Fruit fly (Drosophila melanogaster) whole organism, embryonic: Measurements from ENCODE around the gene CG17230.

Source experiments
- Bgb ChIP-seq: fragments of 200-800 bp; sonication (Bioruptor generic); IDR thresholded peaks from 2 replicates; pipeline ENCODE4 v1.3.6; 2022; ENCODE audit warnings: missing biosample characterization, missing genetic modification characterization; ENCODE audit not compliant: partially characterized antibody
- CG12071 ChIP-seq: fragments of 200-800 bp; sonication (Bioruptor generic); optimal IDR thresholded peaks from 3 replicates; lab custom pipeline; 2018; ENCODE audit warnings: missing biosample characterization, mild to moderate bottlenecking, missing genetic modification characterization
- CG12659 ChIP-seq: fragments of 200-800 bp; sonication (Bioruptor generic); optimal IDR thresholded peaks from 3 replicates; lab custom pipeline; 2017; ENCODE audit warnings: mild to moderate bottlenecking, missing biosample characterization, missing genetic modification reagents, missing genetic modification characterization
- CG15601 ChIP-seq: fragments of 200-800 bp; sonication (Bioruptor generic); optimal IDR thresholded peaks from 3 replicates; lab custom pipeline; 2019; ENCODE audit warnings: missing biosample characterization, mild to moderate bottlenecking, missing genetic modification characterization, moderate library complexity
- CG16779 ChIP-seq: fragments of 200-800 bp; sonication (Bioruptor generic); IDR thresholded peaks from 2 replicates; pipeline ENCODE4 v1.3.6; 2022; ENCODE audit warnings: missing biosample characterization, missing genetic modification characterization
- CG30431 ChIP-seq: fragments of 200-800 bp; sonication (Bioruptor generic); optimal IDR thresholded peaks from 2 replicates; lab custom pipeline; 2017; ENCODE audit warnings: missing biosample characterization, missing genetic modification characterization
- CG3995 ChIP-seq: fragments of 200-800 bp; sonication (Bioruptor generic); optimal IDR thresholded peaks from 3 replicates; lab custom pipeline; 2016; ENCODE audit warnings: missing biosample characterization, missing genetic modification characterization
- CG8290 ChIP-seq, 3 experiments: fragments of 200-800 bp; sonication (Bioruptor generic); optimal IDR thresholded peaks; 2 replicates each; lab custom pipeline; 2016 to 2019; ENCODE audit warnings: missing biosample characterization in 3 of 3, missing genetic modification characterization in 3 of 3, mild to moderate bottlenecking in 2 of 3, moderate library complexity in 1 of 3
- D19B ChIP-seq: fragments of 200-800 bp; sonication (Bioruptor generic); optimal IDR thresholded peaks from 2 replicates; lab custom pipeline; 2017; ENCODE audit warnings: missing biosample characterization, mild to moderate bottlenecking, missing genetic modification characterization
- Elba2 ChIP-seq: fragments of 200-800 bp; sonication (Bioruptor generic); optimal IDR thresholded peaks from 3 replicates; lab custom pipeline; 2016; ENCODE audit warnings: missing biosample characterization, missing genetic modification characterization
- Ets97D ChIP-seq: fragments of 200-800 bp; sonication (Bioruptor generic); optimal IDR thresholded peaks from 3 replicates; lab custom pipeline; 2016; ENCODE audit warnings: missing biosample characterization, missing genetic modification characterization
- Hr39 ChIP-seq: fragments of >200 bp; optimal IDR thresholded peaks from 2 replicates; lab custom pipeline; 2017
- Mrtf ChIP-seq: fragments of 200-800 bp; sonication (Bioruptor generic); IDR thresholded peaks from 3 replicates; pipeline ENCODE4 v1.3.6; 2022; ENCODE audit warnings: missing biosample characterization, missing genetic modification characterization
- Nf-YB ChIP-seq: fragments of 200-800 bp; sonication (Bioruptor generic); optimal IDR thresholded peaks from 3 replicates; lab custom pipeline; 2019; ENCODE audit warnings: missing biosample characterization, mild to moderate bottlenecking, missing genetic modification characterization, moderate library complexity
- NfI ChIP-seq: fragments of 200-800 bp; sonication (Bioruptor generic); optimal IDR thresholded peaks from 3 replicates; lab custom pipeline; 2018; ENCODE audit warnings: missing biosample characterization, mild to moderate bottlenecking, missing genetic modification characterization, moderate library complexity
- Stat92E ChIP-seq, 3 experiments: fragments of >200 bp in 2 of 3; fragments of 200-800 bp in 1 of 3; sonication (Bioruptor generic) in 1 of 3; optimal IDR thresholded peaks; 2 replicates each; lab custom pipeline; 2017 to 2019; ENCODE audit warnings: missing biosample characterization in 3 of 3, missing genetic modification characterization in 3 of 3, mild to moderate bottlenecking in 1 of 3, moderate library complexity in 1 of 3
- YL-1 ChIP-seq: fragments of 200-800 bp; sonication (Bioruptor generic); optimal IDR thresholded peaks from 3 replicates; lab custom pipeline; 2017; ENCODE audit warnings: missing biosample characterization, mild to moderate bottlenecking, missing genetic modification characterization
- chinmo ChIP-seq: fragments of 200-800 bp; sonication (Bioruptor generic); IDR thresholded peaks from 4 replicates; pipeline ENCODE4 v1.3.6; 2022; ENCODE audit warnings: missing biosample characterization, missing genetic modification characterization; ENCODE audit not compliant: partially characterized antibody
- en ChIP-seq: fragments of 200-800 bp; sonication (Bioruptor generic); optimal IDR thresholded peaks from 2 replicates; lab custom pipeline; 2016; ENCODE audit warnings: missing biosample characterization, missing genetic modification characterization
- h ChIP-seq: fragments of >200 bp; optimal IDR thresholded peaks from 2 replicates; lab custom pipeline; 2017
- stc ChIP-seq: fragments of 200-800 bp; sonication (Bioruptor generic); IDR thresholded peaks from 2 replicates; pipeline ENCODE4 v1.3.6; 2022; ENCODE audit warnings: missing biosample characterization, missing genetic modification characterization
- ttk ChIP-seq: fragments of 200-800 bp; sonication (Bioruptor generic); IDR thresholded peaks from 2 replicates; pipeline ENCODE4 v2.1.2; 2022; ENCODE audit warnings: missing biosample characterization, missing genetic modification characterization
- vfl ChIP-seq: fragments of 200-800 bp; sonication (Bioruptor generic); optimal IDR thresholded peaks from 2 replicates; lab custom pipeline; 2016; ENCODE audit warnings: missing biosample characterization, missing genetic modification characterization
- z ChIP-seq: fragments of 200-800 bp; sonication (Bioruptor generic); IDR thresholded peaks from 3 replicates; pipeline ENCODE4 v1.3.6; 2022; ENCODE audit warnings: missing biosample characterization, missing genetic modification characterization
- zfh1 ChIP-seq: fragments of 200-800 bp; sonication (Bioruptor generic); IDR thresholded peaks from 3 replicates; pipeline ENCODE4 v1.3.6; 2022; ENCODE audit warnings: missing biosample characterization, missing genetic modification characterization

CG17230 gene

dm6 chr3R:11499715-11500235 is 62.2 kb downstream of the CG17230 start, which contains the start of gene dpr5 (continued):
- TF ChIP-seq YL-1, result no peak
- no peak for TF ChIP-seq Elba2 (GFP tag; lab: Kevin White, UChicago)
- TF ChIP-seq CG8290 (GFP tag; optimal IDR thresholded peaks at IDR 0.05; lab: Kevin White, UChicago), result no peak
- TF ChIP-seq CG8290 (tag; optimal IDR thresholded peaks at IDR 0.05; lab: Kevin White, UChicago), result peak in 1 of 2 experiments; percentile 52
- TF ChIP-seq h (lab: Kevin White, UChicago), result no peak
- TF ChIP-seq Bgb (GFP tag; lab: Robert Waterston, UW), result no peak; the same call in 1 of the 2 replicates
- TF ChIP-seq chinmo (GFP tag; lab: Robert Waterston, UW), result 0 out of 4 replicates have a peak, but pooled peaks have one; percentile 13
- peak; percentile 96 for TF ChIP-seq CG3995
- TF ChIP-seq z, result no peak
- TF ChIP-seq Ets97D (GFP tag; lab: Kevin White, UChicago), result no peak
- no peak for TF ChIP-seq CG30431 (GFP tag; lab: Kevin White, UChicago)
- TF ChIP-seq vfl (GFP tag; lab: Kevin White, UChicago), result no peak
- TF ChIP-seq D19B (GFP tag; lab: Kevin White, UChicago), result no peak
- TF ChIP-seq Mrtf, result no peak
- no peak for TF ChIP-seq Stat92E (GFP tag; optimal IDR thresholded peaks at IDR 0.05; lab: Kevin White, UChicago)
- no peak for TF ChIP-seq zfh1
- TF ChIP-seq Hr39 (lab: Kevin White, UChicago), result no peak
- no peak for TF ChIP-seq CG12659 (GFP tag; lab: Kevin White, UChicago)
- TF ChIP-seq NfI (GFP tag; lab: Kevin White, UChicago), result no peak
- no peak for TF ChIP-seq stc (GFP tag; lab: Robert Waterston, UW)
- no peak for TF ChIP-seq CG12071 (GFP tag; lab: Kevin White, UChicago)
- no peak for TF ChIP-seq CG15601 (tag; lab: Kevin White, UChicago)
- TF ChIP-seq ttk, result no peak
- no peak for TF ChIP-seq CG16779 (GFP tag; lab: Robert Waterston, UW)
- no peak for TF ChIP-seq Nf-YB (GFP tag; lab: Kevin White, UChicago)
- no peak for TF ChIP-seq en (GFP tag; lab: Kevin White, UChicago)
